Fruit fly (Drosophila melanogaster): ENCODE data around the gene CG4045.

- no peak for TF ChIP-seq Dll (optimal IDR thresholded peaks at IDR 0.05)
- no peak for TF ChIP-seq psq (optimal IDR thresholded peaks at IDR 0.05)
- no peak for TF ChIP-seq CG8478 (optimal IDR thresholded peaks at IDR 0.05)
- no peak for TF ChIP-seq pan (optimal IDR thresholded peaks at IDR 0.05)
These were observed 42.8 kb downstream of the CG4045 start for dm6 chrX:2032821-2033436.

Measured in whole organism.